Fruit fly (Drosophila melanogaster) whole organism, adult: ENCODE results near the gene CG18304.
A peak's percentile ranks its signal among the peaks of the same experiment; 100 is the strongest.

ENCODE experiments used
- CG12768 ChIP-seq: fragments of 200-800 bp; sonication (Bioruptor generic); optimal IDR thresholded peaks from 2 replicates; lab custom pipeline; 2017; ENCODE audit warnings: missing biosample characterization, missing genetic modification characterization, mild to moderate bottlenecking, moderate library complexity, missing genetic modification reagents
- CG14711 ChIP-seq: fragments of 200-800 bp; sonication (Bioruptor generic); optimal IDR thresholded peaks from 2 replicates; lab custom pipeline; 2018; ENCODE audit warnings: missing biosample characterization, mild to moderate bottlenecking, missing genetic modification characterization, moderate library complexity
- CG5204 ChIP-seq: fragments of 200-800 bp; sonication (Bioruptor generic); optimal IDR thresholded peaks from 2 replicates; lab custom pipeline; 2016; ENCODE audit warnings: missing biosample characterization, missing genetic modification characterization
- CG7045 ChIP-seq: fragments of 200-800 bp; sonication (Bioruptor generic); optimal IDR thresholded peaks from 2 replicates; lab custom pipeline; 2017; ENCODE audit warnings: missing biosample characterization, mild to moderate bottlenecking, missing genetic modification characterization
- CG7101 ChIP-seq: fragments of 200-800 bp; sonication (Bioruptor generic); optimal IDR thresholded peaks from 2 replicates; lab custom pipeline; 2018; ENCODE audit warnings: missing biosample characterization, mild to moderate bottlenecking, missing genetic modification characterization, moderate library complexity
- Crg-1 ChIP-seq: fragments of 200-800 bp; sonication (Bioruptor generic); optimal IDR thresholded peaks from 2 replicates; lab custom pipeline; 2016; ENCODE audit warnings: missing biosample characterization, missing genetic modification characterization
- Hr96 ChIP-seq: fragments of 200-800 bp; sonication (Bioruptor generic); optimal IDR thresholded peaks from 2 replicates; lab custom pipeline; 2016; ENCODE audit warnings: missing biosample characterization, missing genetic modification characterization
- tj ChIP-seq: fragments of 200-800 bp; sonication (Bioruptor generic); optimal IDR thresholded peaks from 3 replicates; lab custom pipeline; 2017; ENCODE audit warnings: missing biosample characterization, mild to moderate bottlenecking, missing genetic modification characterization, moderate library complexity

dm6 chr2L:6968013-6968517, 25.5 kb upstream of the CG18304 start:
- no peak for TF ChIP-seq CG5204 (GFP tag; lab: Kevin White, UChicago)
- no peak for TF ChIP-seq Crg-1 (GFP tag; lab: Kevin White, UChicago)
- no peak for TF ChIP-seq CG12768 (GFP tag; lab: Kevin White, UChicago)
- TF ChIP-seq tj = peak; percentile 36
- TF ChIP-seq CG7045 = no peak
- TF ChIP-seq Hr96 (GFP tag; lab: Kevin White, UChicago) = no peak
- peak; percentile 2 for TF ChIP-seq CG14711
- TF ChIP-seq CG7101 (tag; lab: Kevin White, UChicago) = peak; percentile 28
